Worm (Caenorhabditis elegans): ENCODE data around the gene rpl-2.

Gene rpl-2

DNA sequence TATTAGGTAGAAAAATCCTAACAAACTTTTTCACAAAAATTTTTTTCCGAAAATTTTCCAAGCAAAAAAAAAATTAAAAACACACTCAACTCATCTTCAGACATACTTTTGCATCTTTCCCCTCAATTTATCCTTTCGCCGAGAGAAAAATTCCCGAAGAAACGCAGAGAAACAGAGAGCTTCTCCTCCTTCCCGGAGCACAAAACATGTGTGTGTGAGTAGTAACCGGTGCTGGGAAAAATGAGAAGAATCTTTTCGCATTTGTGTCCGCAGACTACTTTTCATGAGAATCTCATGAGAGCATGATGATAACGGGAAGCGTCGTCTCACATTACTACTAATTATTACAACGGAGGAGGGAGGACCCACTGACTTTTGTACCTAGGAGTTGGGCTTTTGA, 7.1 kb downstream of the rpl-2 start:
- no peak for TF ChIP-seq ceh-83 (GFP tag; optimal IDR thresholded peaks at IDR 0.05)
- TF ChIP-seq sptf-1 (tag; optimal IDR thresholded peaks at IDR 0.05) = no peak
- no peak for TF ChIP-seq pha-4 (tag; optimal IDR thresholded peaks at IDR 0.05)
- TF ChIP-seq ztf-11 (tag; optimal IDR thresholded peaks at IDR 0.05) = no peak
- no peak for TF ChIP-seq ham-2 (GFP tag; optimal IDR thresholded peaks at IDR 0.05)
- TF ChIP-seq hlh-1 (tag; optimal IDR thresholded peaks at IDR 0.05) = peak; percentile 7
- no peak for TF ChIP-seq nhr-237 (tag; optimal IDR thresholded peaks at IDR 0.05)
- peak; percentile 34 for TF ChIP-seq ces-1 (GFP tag; optimal IDR thresholded peaks at IDR 0.05)
- no peak for TF ChIP-seq tbx-8 (GFP tag; optimal IDR thresholded peaks at IDR 0.05)
- TF ChIP-seq unc-120 (tag; optimal IDR thresholded peaks at IDR 0.05; ENCODE audit: poor library complexity, severe bottlenecking) = peak; percentile 7

DNA sequence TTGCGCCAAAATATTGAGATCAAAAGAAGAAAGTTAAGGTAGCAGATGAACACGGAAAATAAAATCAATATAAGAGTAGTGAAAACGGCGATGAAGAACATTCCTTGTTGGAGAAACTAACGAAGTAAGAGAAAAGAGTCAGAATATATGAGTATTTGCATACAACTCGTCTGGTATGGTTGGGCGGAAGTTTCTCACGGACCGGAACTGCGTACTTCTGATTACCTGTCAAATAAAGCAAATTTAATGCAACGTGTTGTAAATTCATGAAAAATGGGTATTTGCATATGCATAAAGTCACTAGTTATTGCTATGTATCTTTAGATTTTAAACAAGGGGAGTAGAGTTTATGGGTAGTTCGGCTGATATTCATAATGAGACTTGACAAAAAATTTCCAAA, 9.6 kb downstream of the rpl-2 start, which contains the start of gene srbc-78:
Gene srbc-78, minus strand, starts transcription at position 101 of the 400 bp plus-strand sequence.
- no peak for TF ChIP-seq nhr-2 (tag; optimal IDR thresholded peaks at IDR 0.05)
- TF ChIP-seq ham-2 (GFP tag; optimal IDR thresholded peaks at IDR 0.05) = no peak
- no peak for TF ChIP-seq snpc-4 (tag; optimal IDR thresholded peaks at IDR 0.05)

DNA sequence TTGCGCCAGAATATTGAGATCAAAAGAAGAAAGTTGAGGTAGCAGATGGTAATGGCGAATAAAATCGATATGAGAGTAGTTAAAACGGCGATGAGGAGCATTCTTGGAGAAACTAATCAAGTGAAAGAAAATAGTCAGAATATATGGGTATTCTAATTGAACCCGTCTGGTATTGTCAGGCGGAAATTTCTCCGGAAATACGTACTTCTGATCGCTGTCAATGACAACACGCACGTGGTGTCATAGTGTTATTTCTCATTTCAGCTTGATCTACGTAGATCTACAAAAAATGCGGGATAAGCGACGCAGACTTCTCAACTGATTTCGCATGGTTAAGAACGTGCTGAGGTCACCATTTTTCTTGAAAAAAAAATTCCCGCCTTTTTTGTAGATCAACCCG, 12.9 kb downstream of the rpl-2 start, which contains the start of gene srbc-79:
Gene srbc-79, minus strand, starts transcription at position 101 of the 400 bp plus-strand sequence.
- TF ChIP-seq ztf-11 (tag; optimal IDR thresholded peaks at IDR 0.05) (no peak), elt-3 (tag; optimal IDR thresholded peaks at IDR 0.05) (no peak), ceh-83 (GFP tag; optimal IDR thresholded peaks at IDR 0.05) (no peak), ces-1 (GFP tag; optimal IDR thresholded peaks at IDR 0.05) (no peak), blmp-1 (tag; optimal IDR thresholded peaks at IDR 0.05) (no peak), sem-2 (GFP tag; optimal IDR thresholded peaks at IDR 0.05) (no peak), bed-3 (GFP tag; optimal IDR thresholded peaks at IDR 0.05) (no peak), unc-120 (tag; optimal IDR thresholded peaks at IDR 0.05; ENCODE audit: poor library complexity, severe bottlenecking) (no peak), nhr-28 (tag; optimal IDR thresholded peaks at IDR 0.05) (no peak), mep-1 (tag; optimal IDR thresholded peaks at IDR 0.05) (no peak), lin-13 (tag; optimal IDR thresholded peaks at IDR 0.05) (no peak), zip-8 (tag; optimal IDR thresholded peaks at IDR 0.05) (no peak), M03D4.4 (tag; optimal IDR thresholded peaks at IDR 0.05) (no peak), sptf-1 (tag; optimal IDR thresholded peaks at IDR 0.05) (no peak), ceh-43 (GFP tag; optimal IDR thresholded peaks at IDR 0.05) (no peak), tbx-8 (GFP tag; optimal IDR thresholded peaks at IDR 0.05) (no peak)

- no peak for TF ChIP-seq elt-3 (tag; optimal IDR thresholded peaks at IDR 0.05)
- TF ChIP-seq mab-5 (tag; optimal IDR thresholded peaks at IDR 0.05) = no peak
- TF ChIP-seq unc-39 (tag; optimal IDR thresholded peaks at IDR 0.05) = no peak
- peak; percentile 16 for TF ChIP-seq mep-1 (tag; optimal IDR thresholded peaks at IDR 0.05)
- no peak for TF ChIP-seq unc-62 (GFP tag; optimal IDR thresholded peaks at IDR 0.05)
- TF ChIP-seq sem-2 (GFP tag; optimal IDR thresholded peaks at IDR 0.05) = no peak
- no peak for TF ChIP-seq unc-120 (tag; optimal IDR thresholded peaks at IDR 0.05; ENCODE audit: poor library complexity, severe bottlenecking)
- no peak for TF ChIP-seq snpc-4 (tag; optimal IDR thresholded peaks at IDR 0.05)
- TF ChIP-seq elt-1 (tag; optimal IDR thresholded peaks at IDR 0.05; ENCODE audit: borderline replicate concordance, insufficient read depth) = no peak
- TF ChIP-seq ces-1 (GFP tag; optimal IDR thresholded peaks at IDR 0.05) = peak; percentile 22
- TF ChIP-seq blmp-1 (tag; optimal IDR thresholded peaks at IDR 0.05) = no peak
Observed at ce11 chrV:20493271-20494231, 14.1 kb downstream of the rpl-2 start, which contains the start of gene B0250.5. Gene B0250.5, plus strand, starts transcription at chrV:20493924.

ce11 chrV:20497537-20497936, 18.0 kb downstream of the rpl-2 start:
- no peak for TF ChIP-seq lsy-2 (tag; optimal IDR thresholded peaks at IDR 0.05)
- no peak for TF ChIP-seq nhr-28 (tag; optimal IDR thresholded peaks at IDR 0.05)
- no peak for TF ChIP-seq blmp-1 (tag; optimal IDR thresholded peaks at IDR 0.05)
- TF ChIP-seq ces-1 (GFP tag; optimal IDR thresholded peaks at IDR 0.05) = no peak
- TF ChIP-seq M03D4.4 (tag; optimal IDR thresholded peaks at IDR 0.05) = no peak
- TF ChIP-seq lin-13 (tag; optimal IDR thresholded peaks at IDR 0.05) = no peak
- no peak for TF ChIP-seq lin-32 (GFP tag; optimal IDR thresholded peaks at IDR 0.05)
- TF ChIP-seq tbx-8 (GFP tag; optimal IDR thresholded peaks at IDR 0.05) = no peak
- TF ChIP-seq unc-62 (GFP tag; optimal IDR thresholded peaks at IDR 0.05) = no peak
- no peak for TF ChIP-seq elt-1 (tag; optimal IDR thresholded peaks at IDR 0.05; ENCODE audit: borderline replicate concordance, insufficient read depth)
- TF ChIP-seq mep-1 (tag; optimal IDR thresholded peaks at IDR 0.05) = no peak
- no peak for TF ChIP-seq ceh-39 (tag; optimal IDR thresholded peaks at IDR 0.05)
- TF ChIP-seq sem-2 (GFP tag; optimal IDR thresholded peaks at IDR 0.05) = no peak
- no peak for TF ChIP-seq pha-4 (tag; optimal IDR thresholded peaks at IDR 0.05)
- TF ChIP-seq ceh-83 (GFP tag; optimal IDR thresholded peaks at IDR 0.05) = no peak
- TF ChIP-seq drap-1 (GFP tag; optimal IDR thresholded peaks at IDR 0.05) = no peak
